Worm (Caenorhabditis elegans) whole organism, L2 larva: Measurements from ENCODE around the gene tab-1.
A peak's percentile ranks its signal among the peaks of the same experiment; 100 is the strongest.

Experiments used
- ama-1 ChIP-seq: fragments of 150-350 bp; optimal IDR thresholded peaks from 2 replicates; lab custom pipeline; 2018; ENCODE audit warnings: inconsistent platforms
- crh-2 ChIP-seq: sonication (generic microtip); optimal IDR thresholded peaks from 2 replicates; lab custom pipeline; 2017; ENCODE audit warnings: missing biosample characterization, missing genetic modification characterization
- dmd-4 ChIP-seq: sonication (generic microtip); optimal IDR thresholded peaks from 2 replicates; lab custom pipeline; 2017; ENCODE audit warnings: missing biosample characterization, missing genetic modification characterization
- egl-27 ChIP-seq: sonication (generic microtip); optimal IDR thresholded peaks from 3 replicates; lab custom pipeline; 2017; ENCODE audit warnings: missing biosample characterization, missing genetic modification reagents, missing genetic modification characterization
- elt-1 ChIP-seq: fragments of 150-350 bp; optimal IDR thresholded peaks from 2 replicates; lab custom pipeline; 2014; ENCODE audit warnings: missing biosample characterization, missing genetic modification characterization
- elt-3 ChIP-seq: sonication (generic microtip); optimal IDR thresholded peaks from 2 replicates; lab custom pipeline; 2017; ENCODE audit warnings: missing biosample characterization, missing genetic modification characterization
- lin-13 ChIP-seq: fragments of 150-350 bp; optimal IDR thresholded peaks from 2 replicates; lab custom pipeline; 2014; ENCODE audit warnings: missing biosample characterization, missing genetic modification reagents, missing genetic modification characterization
- mdl-1 ChIP-seq, 2 experiments: fragments of 150-350 bp in 1 of 2; sonication (generic microtip) in 1 of 2; optimal IDR thresholded peaks; 2 replicates each; lab custom pipeline; 2017; ENCODE audit warnings: missing biosample characterization in 2 of 2, missing genetic modification characterization in 2 of 2
- nhr-77 ChIP-seq: fragments of 150-350 bp; optimal IDR thresholded peaks from 2 replicates; lab custom pipeline; 2014; ENCODE audit warnings: missing biosample characterization, missing genetic modification characterization
- skn-1 ChIP-seq: sonication (generic microtip); optimal IDR thresholded peaks from 2 replicates; lab custom pipeline; 2017; ENCODE audit warnings: missing biosample characterization, missing genetic modification characterization
- snpc-4 ChIP-seq: fragments of 150-350 bp; optimal IDR thresholded peaks from 2 replicates; lab custom pipeline; 2014; ENCODE audit warnings: missing biosample characterization, missing genetic modification characterization
- unc-62 ChIP-seq: fragments of 150-350 bp; optimal IDR thresholded peaks from 2 replicates; lab custom pipeline; 2014; ENCODE audit warnings: missing biosample characterization, missing genetic modification reagents, missing genetic modification characterization

- TF ChIP-seq elt-1 (tag; lab: Kevin White, UChicago): peak; percentile 88
- TF ChIP-seq unc-62 (GFP tag; lab: Kevin White, UChicago): peak; percentile 48
- peak; percentile 32 to 56 for TF ChIP-seq mdl-1 (tag; optimal IDR thresholded peaks at IDR 0.05; lab: Kevin White, UChicago)
- TF ChIP-seq ama-1 (lab: Kevin White, UChicago): no peak
- TF ChIP-seq egl-27 (tag; lab: Kevin White, UChicago): peak; percentile 78
- TF ChIP-seq snpc-4 (tag; lab: Kevin White, UChicago): no peak
- TF ChIP-seq lin-13 (GFP tag; lab: Kevin White, UChicago): peak; percentile 20
- no peak for TF ChIP-seq skn-1 (tag; lab: Kevin White, UChicago)
- TF ChIP-seq nhr-77 (tag; lab: Kevin White, UChicago): no peak
- peak; percentile 86 for TF ChIP-seq crh-2 (tag; lab: Kevin White, UChicago)
- no peak for TF ChIP-seq elt-3
- TF ChIP-seq dmd-4 (tag; lab: Kevin White, UChicago): no peak
Observed at ce11 chrII:6822347-6822746, 19.2 kb downstream of the tab-1 start.
